Worm (Caenorhabditis elegans) whole organism, early embryonic: ENCODE data around the gene chtl-1.

Source experiments
- B0310.2 ChIP-seq: sonication (generic microtip); optimal IDR thresholded peaks from 2 replicates; lab custom pipeline; 2016; ENCODE audit warnings: mild to moderate bottlenecking, missing genetic modification characterization, missing compliant biosample characterization
- F13C5.2 ChIP-seq: sonication (generic microtip); optimal IDR thresholded peaks from 2 replicates; lab custom pipeline; 2017; ENCODE audit warnings: mild to moderate bottlenecking, missing genetic modification characterization, inconsistent platforms, missing compliant biosample characterization
- aly-1 ChIP-seq: sonication (generic microtip); optimal IDR thresholded peaks from 2 replicates; lab custom pipeline; 2016; ENCODE audit warnings: missing genetic modification characterization, missing compliant biosample characterization
- ama-1 ChIP-seq: fragments of 150-350 bp; optimal IDR thresholded peaks from 2 replicates; lab custom pipeline; 2014
- ceh-13 ChIP-seq: fragments of 200-800 bp; sonication (Bioruptor generic); optimal IDR thresholded peaks from 2 replicates; lab custom pipeline; 2018; ENCODE audit warnings: mild to moderate bottlenecking, missing genetic modification characterization, missing compliant biosample characterization
- ceh-36 ChIP-seq: sonication (generic microtip); optimal IDR thresholded peaks from 2 replicates; lab custom pipeline; 2016; ENCODE audit warnings: missing genetic modification characterization, inconsistent platforms, missing compliant biosample characterization
- ets-7 ChIP-seq: sonication (generic microtip); optimal IDR thresholded peaks from 2 replicates; lab custom pipeline; 2016; ENCODE audit warnings: missing genotype, missing genetic modification characterization, missing compliant biosample characterization
- flt-1 ChIP-seq: fragments of 200-800 bp; sonication (Bioruptor generic); IDR thresholded peaks from 2 replicates; pipeline ENCODE4 v1.3.6; 2022; ENCODE audit warnings: missing genetic modification characterization, missing compliant biosample characterization
- hmbx-1 ChIP-seq: sonication (generic microtip); optimal IDR thresholded peaks from 2 replicates; lab custom pipeline; 2016; ENCODE audit warnings: mild to moderate bottlenecking, missing genetic modification characterization, missing compliant biosample characterization
- hmg-4 ChIP-seq: fragments of 200-800 bp; sonication (Bioruptor generic); optimal IDR thresholded peaks from 2 replicates; lab custom pipeline; 2018; ENCODE audit warnings: mild to moderate bottlenecking, missing genetic modification characterization, missing compliant biosample characterization
- hnd-1 ChIP-seq: sonication (generic microtip); optimal IDR thresholded peaks from 2 replicates; lab custom pipeline; 2016; ENCODE audit warnings: missing genetic modification characterization, missing compliant biosample characterization
- pes-1 ChIP-seq: fragments of 200-800 bp; sonication (Bioruptor generic); IDR thresholded peaks from 2 replicates; pipeline ENCODE4 v1.3.6; 2022; ENCODE audit warnings: missing genetic modification reagents, missing genetic modification characterization, missing compliant biosample characterization
- scrt-1 ChIP-seq: fragments of 200-800 bp; sonication (Bioruptor generic); IDR thresholded peaks from 2 replicates; pipeline ENCODE4 v1.3.6; 2022; ENCODE audit warnings: missing genetic modification characterization, missing compliant biosample characterization
- sea-1 ChIP-seq: fragments of 200-800 bp; sonication (Bioruptor generic); conservative IDR thresholded peaks from 2 replicates; pipeline ENCODE4 v1.3.6; 2022; ENCODE audit warnings: missing genetic modification characterization, missing compliant biosample characterization
- tbx-11 ChIP-seq: fragments of 200-800 bp; sonication (Bioruptor generic); IDR thresholded peaks from 2 replicates; pipeline ENCODE4 v1.3.6; 2022; ENCODE audit warnings: missing genetic modification characterization, missing compliant biosample characterization
- tbx-37 ChIP-seq: fragments of 200-800 bp; sonication (Bioruptor generic); conservative IDR thresholded peaks from 2 replicates; pipeline ENCODE4 v1.3.6; 2022; ENCODE audit warnings: missing genetic modification reagents, missing genetic modification characterization, missing compliant biosample characterization
- tra-4 ChIP-seq: sonication (generic microtip); optimal IDR thresholded peaks from 2 replicates; lab custom pipeline; 2017; ENCODE audit warnings: missing genetic modification characterization, missing compliant biosample characterization

chtl-1 gene

ce11 chrX:5330765-5331164 is 33.4 kb downstream of the chtl-1 start:
- TF ChIP-seq F13C5.2 (no peak), ceh-36 (tag; lab: Kevin White, UChicago) (no peak), hnd-1 (tag; lab: Kevin White, UChicago) (no peak), hmg-4 (GFP tag; lab: Kevin White, UChicago) (no peak), scrt-1 (GFP tag; lab: Robert Waterston, UW) (no peak), ama-1 (lab: Kevin White, UChicago) (no peak), ceh-13 (GFP tag; lab: Kevin White, UChicago) (no peak), hmbx-1 (no peak), tbx-11 (no peak)

- TF ChIP-seq flt-1 (no peak), tbx-11 (no peak), hmbx-1 (no peak), ama-1 (lab: Kevin White, UChicago) (no peak), ceh-13 (GFP tag; lab: Kevin White, UChicago) (no peak), B0310.2 (tag; lab: Kevin White, UChicago) (no peak), hmg-4 (GFP tag; lab: Kevin White, UChicago) (no peak), sea-1 (GFP tag; lab: Robert Waterston, UW) (no peak), tra-4 (tag; lab: Kevin White, UChicago) (no peak), F13C5.2 (no peak), ceh-36 (tag; lab: Kevin White, UChicago) (no peak), pes-1 (GFP tag; lab: Robert Waterston, UW) (no peak)
Measured at ce11 chrX:5329236-5329635, 34.9 kb downstream of the chtl-1 start, which contains the start of gene C26B9.5. TSS of gene C26B9.5 (plus strand) at chrX:5329479.

DNA sequence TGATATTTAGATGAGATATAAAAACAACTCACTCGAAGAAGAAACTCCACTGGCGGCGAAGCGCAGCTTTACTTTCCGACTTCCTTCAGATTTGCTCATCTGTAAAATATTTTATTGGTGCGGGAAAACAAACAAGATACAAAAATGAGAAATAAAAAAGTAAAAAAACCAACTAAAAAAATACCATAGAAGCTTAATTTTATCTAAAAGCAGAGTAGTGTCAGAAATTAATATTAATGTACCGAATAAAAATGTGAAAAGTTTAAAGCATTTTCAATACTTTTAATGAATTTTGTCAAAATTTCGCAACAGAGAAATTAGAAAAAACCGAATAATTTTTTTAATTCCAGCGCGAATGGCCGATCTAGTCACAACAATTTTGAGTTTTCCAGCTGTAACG is 40.8 kb downstream of the chtl-1 start, which contains the start of gene sto-2:
Gene sto-2, minus strand, starts transcription at position 101 of the 400 bp plus-strand sequence.
- TF ChIP-seq hmg-4 (GFP tag; lab: Kevin White, UChicago) (no peak), aly-1 (tag; lab: Kevin White, UChicago) (no peak), ceh-13 (GFP tag; lab: Kevin White, UChicago) (no peak), tbx-11 (no peak), hmbx-1 (no peak), ceh-36 (tag; lab: Kevin White, UChicago) (no peak), tra-4 (tag; lab: Kevin White, UChicago) (no peak), flt-1 (no peak), sea-1 (GFP tag; lab: Robert Waterston, UW) (no peak)

- TF ChIP-seq ets-7 (tag; lab: Kevin White, UChicago) (no peak), scrt-1 (GFP tag; lab: Robert Waterston, UW) (no peak), hnd-1 (tag; lab: Kevin White, UChicago) (no peak), hmg-4 (GFP tag; lab: Kevin White, UChicago) (no peak), tra-4 (tag; lab: Kevin White, UChicago) (no peak), ama-1 (lab: Kevin White, UChicago) (no peak), aly-1 (tag; lab: Kevin White, UChicago) (no peak), pes-1 (GFP tag; lab: Robert Waterston, UW) (no peak), B0310.2 (tag; lab: Kevin White, UChicago) (no peak), sea-1 (GFP tag; lab: Robert Waterston, UW) (no peak), ceh-13 (GFP tag; lab: Kevin White, UChicago) (no peak), tbx-11 (no peak), tbx-37 (GFP tag; lab: Robert Waterston, UW) (no peak)
Measured at ce11 chrX:5321563-5321962, 42.6 kb downstream of the chtl-1 start.

- TF ChIP-seq ceh-36 (tag; lab: Kevin White, UChicago) (peak; percentile 80), flt-1 (peak; percentile 88), ama-1 (lab: Kevin White, UChicago) (no peak), tra-4 (tag; lab: Kevin White, UChicago) (peak; percentile 64), tbx-37 (GFP tag; lab: Robert Waterston, UW) (peak; percentile 85), tbx-11 (peak; percentile 83), pes-1 (GFP tag; lab: Robert Waterston, UW) (peak; percentile 88), ets-7 (tag; lab: Kevin White, UChicago) (peak; percentile 23), sea-1 (GFP tag; lab: Robert Waterston, UW) (no peak; the same call in 1 of the 2 replicates), ceh-13 (GFP tag; lab: Kevin White, UChicago) (peak; percentile 78), scrt-1 (GFP tag; lab: Robert Waterston, UW) (no peak; the same call in none of the 2 replicates), hmbx-1 (peak; percentile 41), F13C5.2 (peak; percentile 79), B0310.2 (tag; lab: Kevin White, UChicago) (peak; percentile 68), hnd-1 (tag; lab: Kevin White, UChicago) (peak; percentile 65), hmg-4 (GFP tag; lab: Kevin White, UChicago) (no peak), aly-1 (tag; lab: Kevin White, UChicago) (peak; percentile 72)
Measured at ce11 chrX:5319214-5319838, 44.8 kb downstream of the chtl-1 start.

DNA sequence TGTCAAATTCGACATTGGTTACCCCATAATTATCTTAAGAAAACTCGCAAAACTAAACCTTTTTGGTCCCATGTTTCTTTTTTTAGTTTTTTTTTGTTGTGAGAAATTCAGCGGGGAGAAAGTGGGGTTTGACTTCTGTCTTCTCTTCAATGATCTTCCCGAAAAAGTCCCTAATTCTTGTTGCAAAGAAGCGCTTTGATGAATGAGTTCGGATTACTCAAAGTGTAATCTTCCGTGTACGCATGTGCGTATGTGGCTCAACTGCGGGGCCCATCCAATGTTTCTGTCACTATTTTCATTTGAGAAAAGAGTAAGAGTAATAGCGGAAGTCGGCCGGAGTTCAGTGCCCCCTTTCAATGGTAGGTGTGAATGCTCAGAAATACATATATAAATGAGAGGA is 52.9 kb downstream of the chtl-1 start:
- TF ChIP-seq ceh-36 (tag; lab: Kevin White, UChicago), result no peak
- TF ChIP-seq tra-4 (tag; lab: Kevin White, UChicago), result no peak
- no peak for TF ChIP-seq hnd-1 (tag; lab: Kevin White, UChicago)
- TF ChIP-seq scrt-1 (GFP tag; lab: Robert Waterston, UW), result no peak
- no peak for TF ChIP-seq ets-7 (tag; lab: Kevin White, UChicago)
- TF ChIP-seq hmg-4 (GFP tag; lab: Kevin White, UChicago), result no peak
- TF ChIP-seq ama-1 (lab: Kevin White, UChicago), result no peak
- no peak for TF ChIP-seq aly-1 (tag; lab: Kevin White, UChicago)
- no peak for TF ChIP-seq hmbx-1
- no peak for TF ChIP-seq tbx-11
- no peak for TF ChIP-seq ceh-13 (GFP tag; lab: Kevin White, UChicago)
- no peak for TF ChIP-seq sea-1 (GFP tag; lab: Robert Waterston, UW)
- TF ChIP-seq tbx-37 (GFP tag; lab: Robert Waterston, UW), result no peak
- TF ChIP-seq pes-1 (GFP tag; lab: Robert Waterston, UW), result no peak
- no peak for TF ChIP-seq flt-1
- no peak for TF ChIP-seq F13C5.2
- TF ChIP-seq B0310.2 (tag; lab: Kevin White, UChicago), result no peak
